Fruit fly (Drosophila melanogaster): ENCODE data around the gene CG10680.

Gene CG10680

DNA sequence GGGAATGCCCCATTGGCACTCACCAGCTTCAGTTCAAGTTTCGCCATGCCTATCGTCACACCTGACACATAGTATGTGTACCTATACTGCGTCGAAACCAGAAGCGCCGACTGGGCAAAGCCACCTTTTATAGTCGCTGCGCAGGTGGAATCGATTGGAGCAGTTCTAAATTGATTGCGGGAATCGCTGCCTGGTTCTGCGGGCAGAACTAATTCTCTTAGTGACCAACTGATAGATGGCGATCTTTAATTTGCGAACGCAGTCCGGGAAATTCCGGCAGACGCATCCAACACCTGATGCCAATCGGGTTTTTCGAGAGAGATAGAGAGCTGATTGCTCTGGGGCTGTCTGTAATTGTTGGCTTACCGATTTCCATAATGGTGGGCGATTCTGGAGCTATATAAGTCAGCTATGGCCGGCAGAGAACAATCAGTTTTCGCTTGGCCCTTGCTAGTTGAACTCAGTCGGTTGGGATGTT, 1.6 kb upstream of the CG10680 start, which contains the start of the genes CG13965 and CG16772:
Gene CG13965, minus strand, starts transcription at position 101 of the 478 bp plus-strand sequence.
Gene CG16772, plus strand, starts transcription at position 428 of the 478 bp plus-strand sequence.
- TF ChIP-seq Rel (GFP tag; optimal IDR thresholded peaks at IDR 0.05) (no peak), Rel (tag; optimal IDR thresholded peaks at IDR 0.05) (no peak), Sp1 (GFP tag; optimal IDR thresholded peaks at IDR 0.05) (no peak), CG32264 (GFP tag; optimal IDR thresholded peaks at IDR 0.05) (no peak), tai (GFP tag; optimal IDR thresholded peaks at IDR 0.05) (no peak)

DNA sequence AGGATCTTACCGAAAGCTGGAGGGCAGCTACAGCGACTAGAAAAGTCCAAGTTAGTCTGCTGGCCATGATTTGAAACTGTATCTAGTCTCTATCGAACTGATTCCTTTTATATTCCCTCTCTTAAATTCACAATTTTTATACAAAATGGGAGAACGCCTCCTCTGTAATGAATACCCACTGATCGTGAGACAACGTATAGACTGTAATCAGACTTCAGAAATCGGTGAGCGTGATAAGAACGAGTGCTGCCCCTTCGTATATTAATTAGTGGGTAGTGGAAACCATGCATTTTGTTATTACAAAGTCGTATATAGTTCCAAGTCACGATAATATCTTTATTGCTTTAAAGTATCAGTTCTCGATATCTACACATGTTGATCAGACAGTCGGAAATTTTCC, 2.5 kb downstream of the CG10680 start, which contains the start of gene OS9:
Gene OS9, minus strand, starts transcription at position 101 of the 400 bp plus-strand sequence.
- TF ChIP-seq OdsH (GFP tag; optimal IDR thresholded peaks at IDR 0.05) (no peak), Hr83 (GFP tag; optimal IDR thresholded peaks at IDR 0.05; ENCODE audit: poor library complexity, severe bottlenecking) (no peak), dsf (GFP tag; optimal IDR thresholded peaks at IDR 0.05; ENCODE audit: borderline replicate concordance) (no peak), Hr78 (GFP tag; optimal IDR thresholded peaks at IDR 0.05) (no peak)

DNA sequence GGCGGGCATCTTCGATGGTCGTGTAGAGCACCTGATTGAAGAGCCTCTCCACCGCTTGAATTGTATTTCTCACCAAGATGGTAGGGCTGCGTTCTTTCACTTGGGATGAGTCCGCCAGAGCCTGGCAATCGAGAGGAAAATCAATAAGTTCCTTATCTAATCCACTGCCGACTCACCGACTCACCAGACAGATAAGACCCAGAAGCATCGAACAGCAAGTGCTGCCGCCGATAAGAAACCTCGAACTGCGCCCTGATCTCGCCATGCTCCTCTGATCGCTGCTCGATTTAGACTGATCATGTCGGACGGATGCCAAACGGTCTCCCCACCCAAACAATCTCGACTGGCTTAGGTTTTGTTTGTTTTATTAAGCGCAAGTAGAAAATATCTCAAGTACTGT, 3.5 kb downstream of the CG10680 start, which contains the start of gene Hf:
Gene Hf, minus strand, starts transcription at position 296 of the 400 bp plus-strand sequence.
- TF ChIP-seq br (GFP tag; optimal IDR thresholded peaks at IDR 0.05) (no peak), tai (GFP tag; optimal IDR thresholded peaks at IDR 0.05) (no peak), GATAd (GFP tag; optimal IDR thresholded peaks at IDR 0.05) (no peak), Rel (GFP tag; optimal IDR thresholded peaks at IDR 0.05) (no peak), Rel (tag; optimal IDR thresholded peaks at IDR 0.05) (no peak), Hr83 (GFP tag; optimal IDR thresholded peaks at IDR 0.05; ENCODE audit: poor library complexity, severe bottlenecking) (no peak), dmrt93B (GFP tag; optimal IDR thresholded peaks at IDR 0.05) (no peak), dl (GFP tag; optimal IDR thresholded peaks at IDR 0.05; ENCODE audit: insufficient read depth in 1 of 2, partially characterized antibody in 2 of 2) (no peak), CG32264 (GFP tag; optimal IDR thresholded peaks at IDR 0.05) (no peak), pan (optimal IDR thresholded peaks at IDR 0.05) (no peak), fru (GFP tag; optimal IDR thresholded peaks at IDR 0.05) (no peak), N (GFP tag; optimal IDR thresholded peaks at IDR 0.05) (no peak), Abd-B (GFP tag; optimal IDR thresholded peaks at IDR 0.05) (no peak), Sp1 (GFP tag; optimal IDR thresholded peaks at IDR 0.05) (no peak), jim (GFP tag; optimal IDR thresholded peaks at IDR 0.05) (no peak), Hnf4 (GFP tag; optimal IDR thresholded peaks at IDR 0.05) (no peak)

DNA sequence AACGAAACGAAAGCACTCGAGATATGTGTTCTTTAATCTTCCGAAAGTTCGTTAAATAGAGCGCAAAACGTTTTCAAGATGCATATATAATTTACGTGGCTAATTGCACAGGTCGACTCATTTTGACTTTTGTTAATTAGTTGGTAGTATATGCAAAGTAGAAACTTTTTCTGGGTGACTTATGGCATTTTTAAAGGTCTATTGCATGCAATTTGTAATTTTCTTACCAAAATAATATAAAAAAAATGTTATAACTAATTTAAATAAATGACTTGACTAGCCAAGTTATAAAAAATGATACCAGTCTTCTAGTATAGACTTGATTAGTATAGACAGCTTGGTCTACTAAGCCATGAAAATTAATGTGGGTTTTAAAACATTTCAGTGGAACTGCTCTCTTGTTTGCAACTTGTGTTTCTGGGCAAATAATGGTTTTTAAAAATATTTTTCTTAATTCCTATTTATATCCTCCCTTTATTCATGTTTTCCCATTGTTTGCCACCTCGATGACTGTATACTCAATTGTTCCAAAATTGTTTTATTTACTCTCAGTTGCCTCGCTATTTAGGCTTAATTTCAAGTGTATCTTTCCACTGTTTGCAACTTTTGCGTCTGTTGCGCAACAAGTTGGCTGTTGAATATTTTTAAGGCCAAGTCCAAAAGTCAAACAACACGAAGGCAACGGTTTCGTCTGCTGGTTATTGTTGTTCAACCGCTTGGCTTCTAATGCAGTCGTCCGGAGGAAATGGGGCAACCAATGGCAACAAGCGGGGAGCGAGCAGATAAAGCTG, 24.1 kb downstream of the CG10680 start:
- TF ChIP-seq Hnf4 (GFP tag; optimal IDR thresholded peaks at IDR 0.05) (no peak), dmrt93B (GFP tag; optimal IDR thresholded peaks at IDR 0.05) (no peak), tai (GFP tag; optimal IDR thresholded peaks at IDR 0.05) (no peak), h (GFP tag; optimal IDR thresholded peaks at IDR 0.05) (peak; percentile 6), Hr83 (GFP tag; optimal IDR thresholded peaks at IDR 0.05; ENCODE audit: poor library complexity, severe bottlenecking) (peak; percentile 42)

DNA sequence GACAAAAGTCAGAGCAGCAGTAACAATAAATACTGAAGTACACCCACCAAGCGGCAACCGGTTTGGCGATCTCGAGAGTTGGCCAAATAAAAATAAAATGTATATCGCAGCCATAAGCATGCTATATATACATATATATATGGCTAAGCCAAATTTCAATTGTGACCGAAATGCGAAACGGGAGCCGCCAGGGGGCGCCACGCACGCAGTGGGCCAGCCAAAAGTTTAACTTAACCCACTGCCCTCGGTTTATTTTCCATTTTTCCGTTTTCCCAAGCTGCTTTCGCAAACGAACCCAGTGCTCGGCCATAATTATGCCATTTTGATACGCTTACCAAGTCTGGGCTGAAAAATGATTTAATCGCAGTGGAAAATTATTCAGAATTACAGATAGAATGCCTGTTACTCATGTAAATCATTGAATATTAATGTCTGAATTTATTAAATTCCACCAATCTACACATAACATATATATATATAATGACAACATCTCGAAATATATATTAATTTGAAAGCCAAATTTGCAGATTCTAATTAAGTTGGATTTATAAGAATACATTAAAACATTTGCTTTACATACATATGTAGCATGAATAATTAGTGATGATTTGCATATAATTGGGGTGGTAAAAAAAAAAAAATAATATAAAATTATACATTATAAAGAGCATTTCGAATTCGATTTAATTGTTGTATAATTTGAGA, 25.9 kb downstream of the CG10680 start:
- no peak for TF ChIP-seq ey (GFP tag; optimal IDR thresholded peaks at IDR 0.05)
- no peak for TF ChIP-seq dl (GFP tag; optimal IDR thresholded peaks at IDR 0.05; ENCODE audit: insufficient read depth in 1 of 2, partially characterized antibody in 2 of 2)
- TF ChIP-seq Jra (GFP tag; optimal IDR thresholded peaks at IDR 0.05): no peak
- no peak for TF ChIP-seq usp (GFP tag; optimal IDR thresholded peaks at IDR 0.05)
- TF ChIP-seq psq (GFP tag; optimal IDR thresholded peaks at IDR 0.05): no peak
- TF ChIP-seq Rel (GFP tag; optimal IDR thresholded peaks at IDR 0.05): no peak
- TF ChIP-seq Rel (tag; optimal IDR thresholded peaks at IDR 0.05): no peak
- TF ChIP-seq Hr83 (GFP tag; optimal IDR thresholded peaks at IDR 0.05; ENCODE audit: poor library complexity, severe bottlenecking): no peak

DNA sequence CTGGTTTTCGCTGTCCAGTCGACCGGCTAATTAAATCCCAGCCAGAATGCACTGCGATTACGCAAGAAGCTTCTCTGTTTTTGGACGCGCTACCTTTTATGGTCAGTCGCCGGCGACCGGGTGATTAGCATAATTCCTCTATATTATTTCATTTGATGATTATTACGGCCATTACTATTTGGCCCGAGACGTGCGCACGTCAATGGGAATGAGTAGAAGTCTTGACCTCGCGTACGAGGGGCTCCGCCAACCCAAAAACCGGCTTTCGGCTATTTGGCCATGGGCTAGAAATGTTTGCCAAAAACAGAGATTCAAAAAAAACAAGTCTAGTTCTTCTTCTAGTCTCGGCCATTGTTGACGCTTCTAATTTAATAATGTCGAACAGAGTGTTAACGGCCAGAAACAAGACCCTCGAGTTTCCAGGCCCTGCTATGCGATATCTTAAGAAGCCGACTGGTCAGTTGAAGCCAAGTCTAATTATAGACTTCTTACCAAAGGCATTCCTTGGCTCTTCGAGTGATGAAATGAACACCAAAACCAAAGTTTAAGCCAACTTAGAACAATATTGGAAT, 28.6 kb downstream of the CG10680 start:
- TF ChIP-seq dmrt93B (GFP tag; optimal IDR thresholded peaks at IDR 0.05) (no peak), Abd-B (GFP tag; optimal IDR thresholded peaks at IDR 0.05) (no peak), CG9705 (GFP tag; optimal IDR thresholded peaks at IDR 0.05) (no peak), GATAd (GFP tag; optimal IDR thresholded peaks at IDR 0.05) (no peak), Vsx2 (GFP tag; optimal IDR thresholded peaks at IDR 0.05; ENCODE audit: partially characterized antibody) (no peak), Myc (optimal IDR thresholded peaks at IDR 0.05) (no peak), rgr (GFP tag; optimal IDR thresholded peaks at IDR 0.05) (no peak)

Data from whole organism, wandering third instar larva.